Worm (Caenorhabditis elegans): ENCODE measurements around the gene K08D9.2.

DNA sequence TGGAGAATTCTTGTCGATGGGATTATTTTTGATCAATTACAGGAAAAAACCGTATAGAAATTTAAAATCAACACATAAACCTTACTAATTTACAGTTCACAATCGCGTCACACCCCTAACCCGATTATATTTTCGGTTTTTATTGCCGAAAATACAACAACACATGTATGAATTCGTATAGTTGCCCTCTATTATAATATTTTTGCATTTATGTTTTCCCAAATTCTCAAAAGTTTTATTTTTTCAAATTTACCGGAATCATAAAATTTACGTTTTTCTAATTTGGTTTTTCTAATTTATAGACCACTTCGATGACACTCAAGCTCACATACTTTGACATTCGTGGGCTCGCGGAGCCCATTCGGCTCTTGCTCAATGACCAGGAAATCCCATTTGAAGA lies 15.5 kb downstream of the K08D9.2 start, which contains the start of gene gst-23:
- TF ChIP-seq elt-1 (tag; optimal IDR thresholded peaks at IDR 0.05; ENCODE audit: borderline replicate concordance, insufficient read depth) (no peak), elt-3 (tag; optimal IDR thresholded peaks at IDR 0.05) (no peak), nhr-28 (tag; optimal IDR thresholded peaks at IDR 0.05) (no peak), nhr-76 (tag; optimal IDR thresholded peaks at IDR 0.05) (no peak), ceh-83 (GFP tag; optimal IDR thresholded peaks at IDR 0.05) (no peak), sem-2 (GFP tag; optimal IDR thresholded peaks at IDR 0.05) (no peak), ztf-11 (tag; optimal IDR thresholded peaks at IDR 0.05) (no peak), nhr-12 (tag; optimal IDR thresholded peaks at IDR 0.05) (no peak), unc-39 (tag; optimal IDR thresholded peaks at IDR 0.05) (no peak), lsy-2 (tag; optimal IDR thresholded peaks at IDR 0.05) (no peak), snpc-4 (tag; optimal IDR thresholded peaks at IDR 0.05) (no peak), ceh-43 (GFP tag; optimal IDR thresholded peaks at IDR 0.05) (no peak), unc-62 (GFP tag; optimal IDR thresholded peaks at IDR 0.05) (no peak), mab-5 (tag; optimal IDR thresholded peaks at IDR 0.05) (no peak)

Data from whole organism, mixed stage, embryonic.